Fruit fly (Drosophila melanogaster) whole organism, embryonic: Measurements from ENCODE around the gene CG8119.

Source experiments
- ATbp ChIP-seq: fragments of 200-800 bp; sonication (Bioruptor generic); optimal IDR thresholded peaks from 2 replicates; lab custom pipeline; 2017; ENCODE audit warnings: missing biosample characterization, mild to moderate bottlenecking, missing genetic modification characterization, missing genetic modification reagents
- CG10209 ChIP-seq: fragments of 200-800 bp; sonication (Bioruptor generic); optimal IDR thresholded peaks from 3 replicates; lab custom pipeline; 2017; ENCODE audit warnings: missing biosample characterization, mild to moderate bottlenecking, missing genetic modification characterization, missing genetic modification reagents
- CG11696 ChIP-seq: fragments of 200-800 bp; sonication (Bioruptor generic); IDR thresholded peaks from 2 replicates; pipeline ENCODE4 v1.3.6; 2022; ENCODE audit warnings: missing biosample characterization, missing genetic modification characterization
- CG14860 ChIP-seq: fragments of 200-800 bp; sonication (Bioruptor generic); IDR thresholded peaks from 3 replicates; pipeline ENCODE4 v1.3.6; 2022; ENCODE audit warnings: missing biosample characterization, missing genetic modification characterization; ENCODE audit not compliant: partially characterized antibody
- CG15011 ChIP-seq: fragments of 200-800 bp; sonication (Bioruptor generic); optimal IDR thresholded peaks from 3 replicates; lab custom pipeline; 2018; ENCODE audit warnings: missing biosample characterization, mild to moderate bottlenecking, missing genetic modification characterization
- CG15269 ChIP-seq: fragments of 200-800 bp; sonication (Bioruptor generic); optimal IDR thresholded peaks from 2 replicates; lab custom pipeline; 2018; ENCODE audit warnings: missing biosample characterization, mild to moderate bottlenecking, missing genetic modification characterization, moderate library complexity
- CG15514 ChIP-seq: fragments of 200-800 bp; sonication (Bioruptor generic); optimal IDR thresholded peaks from 3 replicates; lab custom pipeline; 2017; ENCODE audit warnings: missing biosample characterization, missing genetic modification characterization, mild to moderate bottlenecking, moderate library complexity, missing genetic modification reagents
- CG15601 ChIP-seq: fragments of 200-800 bp; sonication (Bioruptor generic); optimal IDR thresholded peaks from 3 replicates; lab custom pipeline; 2019; ENCODE audit warnings: missing biosample characterization, mild to moderate bottlenecking, missing genetic modification characterization, moderate library complexity
- CG17328 ChIP-seq: fragments of 200-800 bp; sonication (Bioruptor generic); IDR thresholded peaks from 2 replicates; pipeline ENCODE4 v1.3.6; 2022; ENCODE audit warnings: missing biosample characterization, missing genetic modification characterization
- CG18764 ChIP-seq: fragments of 200-800 bp; sonication (Bioruptor generic); optimal IDR thresholded peaks from 3 replicates; lab custom pipeline; 2016; ENCODE audit warnings: missing biosample characterization, missing genetic modification characterization
- CG2129 ChIP-seq: fragments of 200-800 bp; sonication (Bioruptor generic); IDR thresholded peaks from 2 replicates; pipeline ENCODE4 v1.3.6; 2022; ENCODE audit warnings: missing biosample characterization, missing genetic modification characterization; ENCODE audit not compliant: partially characterized antibody
- CG2875 ChIP-seq: fragments of 200-800 bp; sonication (Bioruptor generic); optimal IDR thresholded peaks from 2 replicates; lab custom pipeline; 2017; ENCODE audit warnings: missing biosample characterization, mild to moderate bottlenecking, missing genetic modification characterization, missing genetic modification reagents
- CG34224 ChIP-seq: fragments of 200-800 bp; sonication (Bioruptor generic); IDR thresholded peaks from 3 replicates; pipeline ENCODE4 v1.3.6; 2022; ENCODE audit warnings: missing biosample characterization, missing genetic modification characterization; ENCODE audit not compliant: partially characterized antibody
- CG34422 ChIP-seq: fragments of 200-800 bp; sonication (Bioruptor generic); IDR thresholded peaks from 3 replicates; pipeline ENCODE4 v1.3.6; 2022; ENCODE audit warnings: missing biosample characterization, missing genetic modification characterization
- CG3838 ChIP-seq: fragments of 200-800 bp; sonication (Bioruptor generic); optimal IDR thresholded peaks from 3 replicates; lab custom pipeline; 2016; ENCODE audit warnings: missing biosample characterization, missing genetic modification characterization
- CG43689 ChIP-seq: fragments of 200-800 bp; sonication (Bioruptor generic); IDR thresholded peaks from 2 replicates; pipeline ENCODE4 v1.3.6; 2022; ENCODE audit warnings: missing biosample characterization, missing genetic modification characterization
- CG4617 ChIP-seq: fragments of 200-800 bp; sonication (Bioruptor generic); optimal IDR thresholded peaks from 3 replicates; lab custom pipeline; 2016; ENCODE audit warnings: missing biosample characterization, missing genetic modification characterization, borderline replicate concordance
- CG6654 ChIP-seq: fragments of 200-800 bp; sonication (Bioruptor generic); optimal IDR thresholded peaks from 2 replicates; lab custom pipeline; 2017; ENCODE audit warnings: missing biosample characterization, mild to moderate bottlenecking, missing genetic modification characterization
- CG8359 ChIP-seq: fragments of 200-800 bp; sonication (Bioruptor generic); optimal IDR thresholded peaks from 2 replicates; lab custom pipeline; 2017; ENCODE audit warnings: missing biosample characterization, mild to moderate bottlenecking, missing genetic modification characterization, borderline replicate concordance
- CrebB ChIP-seq: fragments of 200-800 bp; sonication (Bioruptor generic); optimal IDR thresholded peaks from 3 replicates; lab custom pipeline; 2018; ENCODE audit warnings: missing biosample characterization, mild to moderate bottlenecking, missing genetic modification characterization
- HLHmδ ChIP-seq: fragments of 200-800 bp; sonication (Bioruptor generic); optimal IDR thresholded peaks from 2 replicates; lab custom pipeline; 2018; ENCODE audit warnings: missing biosample characterization, mild to moderate bottlenecking, missing genetic modification characterization, moderate library complexity
- HmgZ ChIP-seq: fragments of 200-800 bp; sonication (Bioruptor generic); optimal IDR thresholded peaks from 2 replicates; lab custom pipeline; 2018; ENCODE audit warnings: missing biosample characterization, mild to moderate bottlenecking, missing genetic modification characterization
- Hr78 ChIP-seq, 2 experiments: fragments of 200-800 bp in 1 of 2; fragments of >200 bp in 1 of 2; sonication (Bioruptor generic) in 1 of 2; optimal IDR thresholded peaks; 2 replicates each; lab custom pipeline; 2017 to 2019; ENCODE audit warnings: missing biosample characterization in 2 of 2, missing genetic modification characterization in 2 of 2, mild to moderate bottlenecking in 1 of 2, moderate library complexity in 1 of 2
- Nf-YB ChIP-seq: fragments of 200-800 bp; sonication (Bioruptor generic); optimal IDR thresholded peaks from 3 replicates; lab custom pipeline; 2019; ENCODE audit warnings: missing biosample characterization, mild to moderate bottlenecking, missing genetic modification characterization, moderate library complexity
- Side ChIP-seq: fragments of 200-800 bp; sonication (Bioruptor generic); optimal IDR thresholded peaks from 2 replicates; lab custom pipeline; 2016; ENCODE audit warnings: missing biosample characterization, missing genetic modification characterization
- Xbp1 ChIP-seq: fragments of 200-800 bp; sonication (Bioruptor generic); optimal IDR thresholded peaks from 3 replicates; lab custom pipeline; 2016; ENCODE audit warnings: missing biosample characterization, mild to moderate bottlenecking, missing genetic modification characterization
- dmrt99B ChIP-seq: fragments of 200-800 bp; sonication (Bioruptor generic); optimal IDR thresholded peaks from 2 replicates; lab custom pipeline; 2018; ENCODE audit warnings: missing biosample characterization, mild to moderate bottlenecking, missing genetic modification characterization, moderate library complexity
- dpn ChIP-seq, 2 experiments: fragments of 200-800 bp; sonication (Bioruptor generic); optimal IDR thresholded peaks; 3 replicates each; lab custom pipeline; 2016; ENCODE audit warnings: missing biosample characterization in 2 of 2, missing genetic modification characterization in 2 of 2
- gcm2 ChIP-seq: fragments of 200-800 bp; sonication (Bioruptor generic); optimal IDR thresholded peaks from 2 replicates; lab custom pipeline; 2016; ENCODE audit warnings: missing biosample characterization, missing genetic modification characterization
- gfzf ChIP-seq: fragments of 200-800 bp; sonication (Bioruptor generic); optimal IDR thresholded peaks from 2 replicates; lab custom pipeline; 2016; ENCODE audit warnings: missing biosample characterization, mild to moderate bottlenecking, missing genetic modification characterization, moderate library complexity
- gsb-n ChIP-seq: fragments of 200-800 bp; sonication (Bioruptor generic); optimal IDR thresholded peaks from 3 replicates; lab custom pipeline; 2018; ENCODE audit warnings: missing biosample characterization, mild to moderate bottlenecking, missing genetic modification characterization
- ind ChIP-seq: fragments of 200-800 bp; sonication (Bioruptor generic); optimal IDR thresholded peaks from 3 replicates; lab custom pipeline; 2016; ENCODE audit warnings: missing biosample characterization, missing genetic modification characterization
- lab ChIP-seq: fragments of 200-800 bp; sonication (Bioruptor generic); optimal IDR thresholded peaks from 3 replicates; lab custom pipeline; 2017; ENCODE audit warnings: missing biosample characterization, missing genetic modification characterization, mild to moderate bottlenecking, moderate library complexity, missing genetic modification reagents
- lilli ChIP-seq: fragments of 200-800 bp; sonication (Bioruptor generic); optimal IDR thresholded peaks from 3 replicates; lab custom pipeline; 2016; ENCODE audit warnings: missing biosample characterization, missing genetic modification characterization
- lmd ChIP-seq: fragments of 200-800 bp; sonication (Bioruptor generic); IDR thresholded peaks from 2 replicates; pipeline ENCODE4 v1.3.6; 2022; ENCODE audit warnings: missing biosample characterization, missing genetic modification characterization
- pan ChIP-seq, 4 experiments: fragments of >200 bp in 3 of 4; fragments of 200-800 bp in 1 of 4; sonication (Bioruptor generic) in 1 of 4; optimal IDR thresholded peaks in 3 of 4; IDR thresholded peaks in 1 of 4; 2 replicates each; pipeline versions ENCODE4 v1.3.6 to Lab custom; 2017 to 2022; ENCODE audit warnings: missing biosample characterization in 2 of 4, missing genetic modification characterization in 2 of 4, mixed read lengths in 1 of 4
- pros ChIP-seq: fragments of 200-800 bp; sonication (Bioruptor generic); optimal IDR thresholded peaks from 3 replicates; lab custom pipeline; 2019; ENCODE audit warnings: missing biosample characterization, mild to moderate bottlenecking, missing genetic modification characterization, moderate library complexity
- pzg ChIP-seq: fragments of 200-800 bp; sonication (Bioruptor generic); optimal IDR thresholded peaks from 3 replicates; lab custom pipeline; 2018; ENCODE audit warnings: missing biosample characterization, mild to moderate bottlenecking, missing genetic modification characterization, moderate library complexity
- rib ChIP-seq: fragments of 200-800 bp; sonication (Bioruptor generic); IDR thresholded peaks from 2 replicates; pipeline ENCODE4 v1.3.6; 2022; ENCODE audit warnings: missing biosample characterization, missing genetic modification characterization
- run ChIP-seq: fragments of 200-800 bp; sonication (Bioruptor generic); optimal IDR thresholded peaks from 3 replicates; lab custom pipeline; 2018; ENCODE audit warnings: missing biosample characterization, mild to moderate bottlenecking, missing genetic modification characterization
- sc ChIP-seq, 3 experiments: fragments of >200 bp in 2 of 3; fragments of 200-800 bp in 1 of 3; sonication (Bioruptor generic) in 1 of 3; optimal IDR thresholded peaks; 2 replicates in 2 of 3; 3 replicates in 1 of 3; lab custom pipeline; 2017; ENCODE audit warnings: mild to moderate bottlenecking in 1 of 3, missing biosample characterization in 1 of 3, missing genetic modification characterization in 1 of 3, missing genetic modification reagents in 1 of 3
- sim ChIP-seq: fragments of 200-800 bp; sonication (Bioruptor generic); IDR thresholded peaks from 2 replicates; pipeline ENCODE4 v1.3.6; 2022; ENCODE audit warnings: missing biosample characterization, missing genetic modification characterization
- sqz ChIP-seq: fragments of 200-800 bp; sonication (Bioruptor generic); optimal IDR thresholded peaks from 3 replicates; lab custom pipeline; 2018; ENCODE audit warnings: missing biosample characterization, mild to moderate bottlenecking, missing genetic modification characterization
- tgo ChIP-seq: fragments of 200-800 bp; sonication (Bioruptor generic); IDR thresholded peaks from 3 replicates; pipeline ENCODE4 v1.3.6; 2022; ENCODE audit warnings: missing biosample characterization, missing genetic modification characterization
- toy ChIP-seq: fragments of 200-800 bp; sonication (Bioruptor generic); IDR thresholded peaks from 2 replicates; pipeline ENCODE4 v1.3.6; 2022; ENCODE audit warnings: missing biosample characterization, missing genetic modification characterization
- wdn ChIP-seq: fragments of 200-800 bp; sonication (Bioruptor generic); IDR thresholded peaks from 2 replicates; pipeline ENCODE4 v1.3.6; 2022; ENCODE audit warnings: missing biosample characterization, missing genetic modification characterization
- zen ChIP-seq: fragments of 200-800 bp; sonication (Bioruptor generic); optimal IDR thresholded peaks from 3 replicates; lab custom pipeline; 2018; ENCODE audit warnings: missing biosample characterization, mild to moderate bottlenecking, missing genetic modification characterization, moderate library complexity
- zf30C ChIP-seq: fragments of 200-800 bp; sonication (Bioruptor generic); optimal IDR thresholded peaks from 3 replicates; lab custom pipeline; 2018; ENCODE audit warnings: missing biosample characterization, mild to moderate bottlenecking, missing genetic modification characterization
- zfh2 ChIP-seq: fragments of 200-800 bp; sonication (Bioruptor generic); optimal IDR thresholded peaks from 2 replicates; lab custom pipeline; 2016; ENCODE audit warnings: missing biosample characterization, missing genetic modification characterization

The CG8119 gene

dm6 chrX:15619631-15619960, 42.8 kb upstream of the CG8119 start (continued):
- TF ChIP-seq CG2129 (GFP tag; lab: Robert Waterston, UW) (no peak), wdn (GFP tag; lab: Robert Waterston, UW) (no peak), HmgZ (tag; lab: Kevin White, UChicago) (no peak), CrebB (tag; lab: Kevin White, UChicago) (peak; percentile 1), CG15601 (no peak), CG4617 (GFP tag; lab: Kevin White, UChicago) (no peak), toy (GFP tag; lab: Robert Waterston, UW) (no peak), pan (optimal IDR thresholded peaks at IDR 0.05; lab: Kevin White, UChicago) (no peak), pan (GFP tag; optimal IDR thresholded peaks at IDR 0.05 in 1 of 2, IDR thresholded peaks at IDR 0.05 in 1 of 2) (no peak), CG6654 (GFP tag; lab: Kevin White, UChicago) (no peak), lilli (GFP tag; lab: Kevin White, UChicago) (no peak), Xbp1 (GFP tag; lab: Kevin White, UChicago) (no peak), gsb-n (tag; lab: Kevin White, UChicago) (no peak), CG3838 (GFP tag; lab: Kevin White, UChicago) (no peak), sim (GFP tag; lab: Robert Waterston, UW) (no peak), CG34422 (no peak), CG10209 (GFP tag; lab: Kevin White, UChicago) (no peak), dpn (GFP tag; optimal IDR thresholded peaks at IDR 0.05; lab: Kevin White, UChicago) (no peak), CG2875 (GFP tag; lab: Kevin White, UChicago) (no peak), zfh2 (GFP tag; lab: Kevin White, UChicago) (no peak), tgo (GFP tag; lab: Robert Waterston, UW) (no peak), gfzf (GFP tag; lab: Kevin White, UChicago) (no peak), zf30C (GFP tag; lab: Kevin White, UChicago) (no peak), HLHmδ (GFP tag; lab: Kevin White, UChicago) (peak; percentile 78), lmd (GFP tag; lab: Robert Waterston, UW) (no peak), ind (GFP tag; lab: Kevin White, UChicago) (no peak), pzg (GFP tag; lab: Kevin White, UChicago) (no peak), CG14860 (GFP tag; lab: Robert Waterston, UW) (no peak), CG8359 (peak; percentile 64), pros (no peak), CG43689 (0 out of 2 replicates have a peak, but pooled peaks have one; percentile 2), sc (optimal IDR thresholded peaks at IDR 0.05; lab: Kevin White, UChicago) (no peak), sc (GFP tag; optimal IDR thresholded peaks at IDR 0.05; lab: Kevin White, UChicago) (no peak), Nf-YB (GFP tag; lab: Kevin White, UChicago) (no peak), CG18764 (no peak), run (tag; lab: Kevin White, UChicago) (peak; percentile 34), gcm2 (GFP tag; lab: Kevin White, UChicago) (no peak), CG15514 (GFP tag; lab: Kevin White, UChicago) (no peak), dmrt99B (peak; percentile 3), Side (GFP tag; lab: Kevin White, UChicago) (no peak), CG17328 (GFP tag; lab: Robert Waterston, UW) (no peak), CG11696 (GFP tag; lab: Robert Waterston, UW) (0 out of 2 replicates have a peak, but pooled peaks have one; percentile 5), CG15011 (GFP tag; lab: Kevin White, UChicago) (no peak), ATbp (GFP tag; lab: Kevin White, UChicago) (peak; percentile 35), CG15269 (tag; lab: Kevin White, UChicago) (no peak), lab (GFP tag; lab: Kevin White, UChicago) (peak; percentile 20), sqz (GFP tag; lab: Kevin White, UChicago) (peak; percentile 72), Hr78 (GFP tag; optimal IDR thresholded peaks at IDR 0.05; lab: Kevin White, UChicago) (peak in 1 of 2 experiments; percentile 85), zen (tag; lab: Kevin White, UChicago) (no peak), rib (GFP tag; lab: Robert Waterston, UW) (no peak), CG34224 (GFP tag; lab: Robert Waterston, UW) (no peak)
